Worm (Caenorhabditis elegans) whole organism, young adult: Measurements from ENCODE around the gene Y38C1AA.7.

Experiments
- B0019.2 ChIP-seq: fragments of 200-800 bp; sonication (Bioruptor generic); conservative IDR thresholded peaks from 2 replicates; pipeline ENCODE4 v1.3.6; 2022; ENCODE audit warnings: missing genetic modification reagents, missing genetic modification characterization, missing compliant biosample characterization
- F10E7.11 ChIP-seq: sonication (generic microtip); optimal IDR thresholded peaks from 2 replicates; lab custom pipeline; 2017; ENCODE audit warnings: mild to moderate bottlenecking, missing genetic modification characterization, moderate library complexity, missing compliant biosample characterization
- Y67H2A.10 ChIP-seq: fragments of 200-800 bp; sonication (Bioruptor generic); conservative IDR thresholded peaks from 2 replicates; pipeline ENCODE4 v1.3.6; 2022; ENCODE audit warnings: missing genetic modification reagents, missing genetic modification characterization, missing compliant biosample characterization
- Y79H2A.3 ChIP-seq: fragments of 200-800 bp; sonication (Bioruptor generic); conservative IDR thresholded peaks from 2 replicates; pipeline ENCODE4 v1.3.6; 2022; ENCODE audit warnings: missing genetic modification reagents, missing genetic modification characterization, missing compliant biosample characterization
- mxl-1 ChIP-seq: sonication (generic microtip); optimal IDR thresholded peaks from 2 replicates; lab custom pipeline; 2016; ENCODE audit warnings: missing genetic modification characterization, missing compliant biosample characterization
- pha-4 ChIP-seq: fragments of 150-350 bp; sonication (generic microtip); optimal IDR thresholded peaks from 2 replicates; lab custom pipeline; 2014; ENCODE audit warnings: missing biosample characterization, missing genetic modification reagents, missing genetic modification characterization
- unc-62 ChIP-seq: fragments of 150-350 bp; optimal IDR thresholded peaks from 2 replicates; lab custom pipeline; 2014; ENCODE audit warnings: missing biosample characterization, missing genetic modification reagents, missing genetic modification characterization
- ztf-28 ChIP-seq: fragments of 200-800 bp; sonication (Bioruptor generic); IDR thresholded peaks from 2 replicates; pipeline ENCODE4 v1.3.6; 2022; ENCODE audit warnings: missing genetic modification reagents, missing genetic modification characterization, missing compliant biosample characterization

DNA sequence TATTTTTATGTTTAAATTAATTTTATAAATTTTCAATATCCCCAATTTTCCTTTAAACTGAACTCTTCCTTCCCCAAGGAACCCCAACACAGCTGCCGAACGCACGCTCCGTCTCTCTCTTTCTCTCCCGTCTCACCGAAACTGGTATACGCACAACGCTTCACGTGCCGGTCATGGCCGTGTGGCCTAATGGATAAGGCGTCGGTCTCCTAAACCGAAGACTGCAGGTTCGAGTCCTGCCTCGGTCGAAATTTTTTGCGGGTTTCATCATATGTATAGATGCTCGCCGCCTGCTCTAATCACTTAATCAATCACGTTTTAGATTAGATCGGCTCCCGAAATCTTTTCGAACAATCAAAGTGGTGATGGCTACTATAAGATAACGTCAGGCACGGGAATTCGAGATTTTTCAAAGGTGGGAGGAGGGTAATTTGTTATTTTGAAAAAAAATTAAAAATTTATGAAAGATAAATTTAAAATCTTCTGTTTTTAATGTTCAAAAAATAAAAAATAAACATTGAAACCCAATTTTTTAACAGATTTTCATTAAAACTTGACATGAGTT is 14.9 kb upstream of the Y38C1AA.7 start:
- TF ChIP-seq B0019.2 (GFP tag; lab: Robert Waterston, UW) (no peak), Y67H2A.10 (GFP tag; lab: Robert Waterston, UW) (no peak), mxl-1 (tag; lab: Kevin White, UChicago) (peak; percentile 75), pha-4 (tag; lab: Kevin White, UChicago) (no peak), unc-62 (no peak), ztf-28 (GFP tag; lab: Robert Waterston, UW) (0 out of 2 replicates have a peak, but pooled peaks have one; percentile 50), F10E7.11 (peak; percentile 58), Y79H2A.3 (GFP tag; lab: Robert Waterston, UW) (no peak)
